Fruit fly (Drosophila melanogaster): ENCODE data around the gene CG31668.

The CG31668 gene

dm6 chr2L:2195328-2195727 is 10.6 kb downstream of the CG31668 start:
- TF ChIP-seq Gug (GFP tag; IDR thresholded peaks at IDR 0.05) (no peak), pita (GFP tag; optimal IDR thresholded peaks at IDR 0.05) (peak; percentile 37), zen (tag; optimal IDR thresholded peaks at IDR 0.05) (peak; percentile 16), insv (GFP tag; optimal IDR thresholded peaks at IDR 0.05) (peak in 1 of 2 experiments; percentile 53), CG7987 (GFP tag; optimal IDR thresholded peaks at IDR 0.05) (no peak)

- TF ChIP-seq CG13424 (tag; optimal IDR thresholded peaks at IDR 0.05): no peak
- no peak for TF ChIP-seq gt (GFP tag; IDR thresholded peaks at IDR 0.05)
- no peak for TF ChIP-seq Hr78 (GFP tag; optimal IDR thresholded peaks at IDR 0.05)
- no peak for TF ChIP-seq da (GFP tag; optimal IDR thresholded peaks at IDR 0.05)
- peak; percentile 10 for TF ChIP-seq ftz-f1 (GFP tag; optimal IDR thresholded peaks at IDR 0.05)
- no peak for TF ChIP-seq CG31224 (GFP tag; IDR thresholded peaks at IDR 0.05)
- TF ChIP-seq exex (tag; optimal IDR thresholded peaks at IDR 0.05): peak; percentile 19
- TF ChIP-seq sd (tag; optimal IDR thresholded peaks at IDR 0.05): peak; percentile 22
- TF ChIP-seq CG12769 (tag; optimal IDR thresholded peaks at IDR 0.05): peak; percentile 22
- TF ChIP-seq Gsc (GFP tag; IDR thresholded peaks at IDR 0.05): no peak
- TF ChIP-seq CG2202 (tag; optimal IDR thresholded peaks at IDR 0.05): no peak
- TF ChIP-seq CG15601 (tag; optimal IDR thresholded peaks at IDR 0.05): no peak
- TF ChIP-seq sug (tag; optimal IDR thresholded peaks at IDR 0.05): peak; percentile 14
- TF ChIP-seq Deaf1 (tag; optimal IDR thresholded peaks at IDR 0.05): peak; percentile 12
- TF ChIP-seq CG7745 (tag; optimal IDR thresholded peaks at IDR 0.05): no peak
- no peak for TF ChIP-seq CG2116 (GFP tag; optimal IDR thresholded peaks at IDR 0.05)
- no peak for TF ChIP-seq Hmx (GFP tag; optimal IDR thresholded peaks at IDR 0.05)
- no peak for TF ChIP-seq dimm (GFP tag; IDR thresholded peaks at IDR 0.05)
- no peak for TF ChIP-seq gsb-n (tag; optimal IDR thresholded peaks at IDR 0.05)
- no peak for TF ChIP-seq zen (tag; optimal IDR thresholded peaks at IDR 0.05)
- TF ChIP-seq CG13894 (tag; optimal IDR thresholded peaks at IDR 0.05): peak; percentile 66
- no peak for TF ChIP-seq CG8388 (GFP tag; optimal IDR thresholded peaks at IDR 0.05)
- no peak for TF ChIP-seq CG3163 (GFP tag; optimal IDR thresholded peaks at IDR 0.05)
- TF ChIP-seq Med (GFP tag): peak; percentile 77
- no peak for TF ChIP-seq jumu (GFP tag; optimal IDR thresholded peaks at IDR 0.05)
Observed at dm6 chr2L:2194305-2194828, 11.6 kb downstream of the CG31668 start.

dm6 chr2L:2193357-2193780 is 12.6 kb downstream of the CG31668 start:
- TF ChIP-seq Xrp1 (GFP tag; IDR thresholded peaks at IDR 0.05) (no peak), Neu2 (GFP tag; optimal IDR thresholded peaks at IDR 0.05; ENCODE audit: borderline replicate concordance) (no peak), NC2α (GFP tag; optimal IDR thresholded peaks at IDR 0.05) (no peak), CTCF (GFP tag; optimal IDR thresholded peaks at IDR 0.05) (peak; percentile 44), CG6689 (GFP tag; IDR thresholded peaks at IDR 0.05) (no peak), corto (GFP tag; optimal IDR thresholded peaks at IDR 0.05) (no peak), CG18619 (GFP tag; optimal IDR thresholded peaks at IDR 0.05) (peak; percentile 9), CG7928 (GFP tag; optimal IDR thresholded peaks at IDR 0.05) (peak; percentile 37), Hand (GFP tag; optimal IDR thresholded peaks at IDR 0.05) (no peak), caup (GFP tag; optimal IDR thresholded peaks at IDR 0.05; ENCODE audit: severe bottlenecking) (peak; percentile 53), sisA (GFP tag; IDR thresholded peaks at IDR 0.05) (no peak), row (GFP tag; IDR thresholded peaks at IDR 0.05) (no peak), CG15269 (tag; optimal IDR thresholded peaks at IDR 0.05) (peak; percentile 49), CG7372 (GFP tag; IDR thresholded peaks at IDR 0.05) (no peak), Rx (GFP tag; IDR thresholded peaks at IDR 0.05) (no peak), CG32772 (GFP tag; IDR thresholded peaks at IDR 0.05) (no peak), ranshi (GFP tag; IDR thresholded peaks at IDR 0.05) (no peak), CG11504 (tag; optimal IDR thresholded peaks at IDR 0.05) (peak; percentile 35), rib (GFP tag; IDR thresholded peaks at IDR 0.05) (no peak), dmrt99B (tag; optimal IDR thresholded peaks at IDR 0.05) (peak; percentile 48), CG9215 (GFP tag; IDR thresholded peaks at IDR 0.05) (no peak), Mes4 (GFP tag; optimal IDR thresholded peaks at IDR 0.05) (peak; percentile 16)
